Fruit fly (Drosophila melanogaster) whole organism, embryonic: ENCODE data around the gene osp.

Experiments used
- Abd-B ChIP-seq: fragments of 200-800 bp; sonication (Bioruptor generic); optimal IDR thresholded peaks from 2 replicates; lab custom pipeline; 2018; ENCODE audit warnings: missing biosample characterization, mild to moderate bottlenecking, missing genetic modification characterization, moderate library complexity
- CG10267 ChIP-seq: fragments of 200-800 bp; sonication (Bioruptor generic); optimal IDR thresholded peaks from 2 replicates; lab custom pipeline; 2018; ENCODE audit warnings: missing biosample characterization, mild to moderate bottlenecking, missing genetic modification characterization, moderate library complexity
- CG10462 ChIP-seq: fragments of 200-800 bp; sonication (Bioruptor generic); optimal IDR thresholded peaks from 2 replicates; lab custom pipeline; 2016; ENCODE audit warnings: missing biosample characterization, missing genetic modification characterization
- CG10543 ChIP-seq: fragments of 200-800 bp; sonication (Bioruptor generic); optimal IDR thresholded peaks from 3 replicates; lab custom pipeline; 2017; ENCODE audit warnings: missing biosample characterization, mild to moderate bottlenecking, missing genetic modification characterization, moderate library complexity
- CG12104 ChIP-seq: fragments of 200-800 bp; sonication (Bioruptor generic); optimal IDR thresholded peaks from 3 replicates; lab custom pipeline; 2016; ENCODE audit warnings: missing biosample characterization, missing genetic modification characterization
- CG12391 ChIP-seq: fragments of 200-800 bp; sonication (Bioruptor generic); optimal IDR thresholded peaks from 3 replicates; lab custom pipeline; 2018; ENCODE audit warnings: missing biosample characterization, mild to moderate bottlenecking, missing genetic modification characterization, moderate library complexity
- CG12744 ChIP-seq: fragments of 200-800 bp; sonication (Bioruptor generic); optimal IDR thresholded peaks from 2 replicates; lab custom pipeline; 2016; ENCODE audit warnings: missing biosample characterization, missing genetic modification characterization
- CG13287 ChIP-seq: fragments of 200-800 bp; sonication (Bioruptor generic); IDR thresholded peaks from 2 replicates; pipeline ENCODE4 v1.3.6; 2022; ENCODE audit warnings: missing biosample characterization, missing genetic modification characterization; ENCODE audit not compliant: partially characterized antibody
- CG13894 ChIP-seq: fragments of 200-800 bp; sonication (Bioruptor generic); optimal IDR thresholded peaks from 3 replicates; lab custom pipeline; 2018; ENCODE audit warnings: missing biosample characterization, mild to moderate bottlenecking, missing genetic modification characterization, moderate library complexity
- CG14667 ChIP-seq: fragments of 200-800 bp; sonication (Bioruptor generic); IDR thresholded peaks from 2 replicates; pipeline ENCODE4 v1.3.6; 2022; ENCODE audit warnings: missing biosample characterization, missing genetic modification characterization
- CG14710 ChIP-seq: fragments of 200-800 bp; sonication (Bioruptor generic); optimal IDR thresholded peaks from 3 replicates; lab custom pipeline; 2019; ENCODE audit warnings: missing biosample characterization, mild to moderate bottlenecking, missing genetic modification characterization, moderate library complexity
- CG15696 ChIP-seq: fragments of 200-800 bp; sonication (Bioruptor generic); optimal IDR thresholded peaks from 2 replicates; lab custom pipeline; 2019; ENCODE audit warnings: missing biosample characterization, mild to moderate bottlenecking, missing genetic modification characterization, moderate library complexity
- CG16863 ChIP-seq: fragments of 200-800 bp; sonication (Bioruptor generic); optimal IDR thresholded peaks from 3 replicates; lab custom pipeline; 2016; ENCODE audit warnings: missing biosample characterization, missing genetic modification characterization
- CG17359 ChIP-seq: fragments of 200-800 bp; sonication (Bioruptor generic); optimal IDR thresholded peaks from 3 replicates; lab custom pipeline; 2018; ENCODE audit warnings: missing biosample characterization, mild to moderate bottlenecking, missing genetic modification characterization, moderate library complexity
- CG17361 ChIP-seq: fragments of 200-800 bp; sonication (Bioruptor generic); IDR thresholded peaks from 3 replicates; pipeline ENCODE4 v1.3.6; 2022; ENCODE audit warnings: missing biosample characterization, missing genetic modification characterization
- CG34422 ChIP-seq: fragments of 200-800 bp; sonication (Bioruptor generic); IDR thresholded peaks from 3 replicates; pipeline ENCODE4 v1.3.6; 2022; ENCODE audit warnings: missing biosample characterization, missing genetic modification characterization
- CG42726 ChIP-seq: fragments of 200-800 bp; sonication (Bioruptor generic); IDR thresholded peaks from 2 replicates; pipeline ENCODE4 v1.3.6; 2022; ENCODE audit warnings: missing biosample characterization, missing genetic modification characterization; ENCODE audit not compliant: partially characterized antibody
- CG4424 ChIP-seq: fragments of 200-800 bp; sonication (Bioruptor generic); optimal IDR thresholded peaks from 3 replicates; lab custom pipeline; 2016; ENCODE audit warnings: missing biosample characterization, missing genetic modification characterization
- CG5245 ChIP-seq: fragments of 200-800 bp; sonication (Bioruptor generic); optimal IDR thresholded peaks from 3 replicates; lab custom pipeline; 2016; ENCODE audit warnings: missing biosample characterization, missing genetic modification characterization
- CG6175 ChIP-seq: fragments of 200-800 bp; sonication (Bioruptor generic); IDR thresholded peaks from 3 replicates; pipeline ENCODE4 v1.3.6; 2022; ENCODE audit warnings: missing biosample characterization, missing genetic modification characterization
- CG7271 ChIP-seq: fragments of 200-800 bp; sonication (Bioruptor generic); optimal IDR thresholded peaks from 2 replicates; lab custom pipeline; 2018; ENCODE audit warnings: missing biosample characterization, mild to moderate bottlenecking, missing genetic modification characterization, moderate library complexity
- CG7556 ChIP-seq: fragments of 200-800 bp; sonication (Bioruptor generic); optimal IDR thresholded peaks from 2 replicates; lab custom pipeline; 2017; ENCODE audit warnings: missing biosample characterization, mild to moderate bottlenecking, missing genetic modification characterization
- CHES-1-like ChIP-seq: fragments of 200-800 bp; sonication (Bioruptor generic); optimal IDR thresholded peaks from 2 replicates; lab custom pipeline; 2016; ENCODE audit warnings: missing biosample characterization, missing genetic modification characterization
- Chrac-16 ChIP-seq: fragments of 200-800 bp; sonication (Bioruptor generic); optimal IDR thresholded peaks from 3 replicates; lab custom pipeline; 2016; ENCODE audit warnings: missing biosample characterization, missing genetic modification characterization
- D19B ChIP-seq: fragments of 200-800 bp; sonication (Bioruptor generic); optimal IDR thresholded peaks from 2 replicates; lab custom pipeline; 2017; ENCODE audit warnings: missing biosample characterization, mild to moderate bottlenecking, missing genetic modification characterization
- ERR ChIP-seq: fragments of 200-800 bp; sonication (Bioruptor generic); optimal IDR thresholded peaks from 2 replicates; lab custom pipeline; 2016; ENCODE audit warnings: missing biosample characterization, missing genetic modification characterization
- Hey ChIP-seq: fragments of 200-800 bp; sonication (Bioruptor generic); optimal IDR thresholded peaks from 3 replicates; lab custom pipeline; 2018; ENCODE audit warnings: missing biosample characterization, mild to moderate bottlenecking, missing genetic modification characterization
- Hmr ChIP-seq: fragments of 200-800 bp; sonication (Bioruptor generic); optimal IDR thresholded peaks from 3 replicates; lab custom pipeline; 2017; ENCODE audit warnings: mild to moderate bottlenecking, missing biosample characterization, missing genetic modification reagents, missing genetic modification characterization
- Jarid2 ChIP-seq: fragments of 200-800 bp; sonication (Bioruptor generic); optimal IDR thresholded peaks from 3 replicates; lab custom pipeline; 2017; ENCODE audit warnings: mild to moderate bottlenecking, missing biosample characterization, missing genetic modification reagents, missing genetic modification characterization
- Nf-YB ChIP-seq: fragments of 200-800 bp; sonication (Bioruptor generic); optimal IDR thresholded peaks from 3 replicates; lab custom pipeline; 2019; ENCODE audit warnings: missing biosample characterization, mild to moderate bottlenecking, missing genetic modification characterization, moderate library complexity
- NfI ChIP-seq: fragments of 200-800 bp; sonication (Bioruptor generic); optimal IDR thresholded peaks from 3 replicates; lab custom pipeline; 2018; ENCODE audit warnings: missing biosample characterization, mild to moderate bottlenecking, missing genetic modification characterization, moderate library complexity
- Side ChIP-seq: fragments of 200-800 bp; sonication (Bioruptor generic); optimal IDR thresholded peaks from 2 replicates; lab custom pipeline; 2016; ENCODE audit warnings: missing biosample characterization, missing genetic modification characterization
- Sry-β ChIP-seq: fragments of 200-800 bp; sonication (Bioruptor generic); optimal IDR thresholded peaks from 2 replicates; lab custom pipeline; 2018; ENCODE audit warnings: missing biosample characterization, mild to moderate bottlenecking, missing genetic modification characterization, moderate library complexity
- Xrp1 ChIP-seq: fragments of 200-800 bp; sonication (Bioruptor generic); IDR thresholded peaks from 2 replicates; pipeline ENCODE4 v1.3.6; 2022; ENCODE audit warnings: missing biosample characterization, missing genetic modification characterization
- crp ChIP-seq, 2 experiments: fragments of 200-800 bp; sonication (Bioruptor generic); optimal IDR thresholded peaks; 2 replicates in 1 of 2; 3 replicates in 1 of 2; lab custom pipeline; 2017; ENCODE audit warnings: missing biosample characterization in 2 of 2, missing genetic modification characterization in 2 of 2, mild to moderate bottlenecking in 1 of 2, moderate library complexity in 1 of 2
- cwo ChIP-seq: fragments of 200-800 bp; sonication (Bioruptor generic); optimal IDR thresholded peaks from 3 replicates; lab custom pipeline; 2017; ENCODE audit warnings: missing biosample characterization, missing genetic modification characterization, mild to moderate bottlenecking, moderate library complexity, missing genetic modification reagents
- gce ChIP-seq: fragments of 200-800 bp; sonication (Bioruptor generic); IDR thresholded peaks from 3 replicates; pipeline ENCODE4 v1.3.6; 2022; ENCODE audit warnings: missing biosample characterization, missing genetic modification characterization
- gfzf ChIP-seq: fragments of 200-800 bp; sonication (Bioruptor generic); optimal IDR thresholded peaks from 2 replicates; lab custom pipeline; 2016; ENCODE audit warnings: missing biosample characterization, mild to moderate bottlenecking, missing genetic modification characterization, moderate library complexity
- gro ChIP-seq: fragments of 200-800 bp; sonication (Bioruptor generic); optimal IDR thresholded peaks from 2 replicates; lab custom pipeline; 2016; ENCODE audit warnings: missing biosample characterization, missing genetic modification characterization
- gt ChIP-seq: fragments of 200-800 bp; sonication (Bioruptor generic); IDR thresholded peaks from 2 replicates; pipeline ENCODE4 v1.3.6; 2022; ENCODE audit warnings: missing biosample characterization, missing genetic modification characterization
- hkb ChIP-seq, 2 experiments: fragments of 200-800 bp in 1 of 2; fragments of >200 bp in 1 of 2; sonication (Bioruptor generic) in 1 of 2; IDR thresholded peaks in 1 of 2; optimal IDR thresholded peaks in 1 of 2; 2 replicates each; pipeline versions ENCODE4 v1.3.6 to Lab custom; 2017 to 2022; ENCODE audit warnings: missing biosample characterization in 1 of 2, missing genetic modification characterization in 1 of 2
- insv ChIP-seq, 2 experiments: fragments of 200-800 bp; sonication (Bioruptor generic); optimal IDR thresholded peaks; 3 replicates each; lab custom pipeline; 2016 to 2018; ENCODE audit warnings: missing biosample characterization in 2 of 2, missing genetic modification characterization in 2 of 2
- knrl ChIP-seq: fragments of 200-800 bp; sonication (Bioruptor generic); IDR thresholded peaks from 3 replicates; pipeline ENCODE4 v1.3.6; 2022; ENCODE audit warnings: missing biosample characterization, missing genetic modification characterization; ENCODE audit not compliant: partially characterized antibody
- lmd ChIP-seq: fragments of 200-800 bp; sonication (Bioruptor generic); IDR thresholded peaks from 2 replicates; pipeline ENCODE4 v1.3.6; 2022; ENCODE audit warnings: missing biosample characterization, missing genetic modification characterization
- mirr ChIP-seq: fragments of 200-800 bp; sonication (Bioruptor generic); optimal IDR thresholded peaks from 3 replicates; lab custom pipeline; 2018; ENCODE audit warnings: missing biosample characterization, mild to moderate bottlenecking, missing genetic modification characterization
- nerfin-2 ChIP-seq: fragments of 200-800 bp; sonication (Bioruptor generic); IDR thresholded peaks from 2 replicates; pipeline ENCODE4 v1.3.6; 2022; ENCODE audit warnings: missing biosample characterization, missing genetic modification characterization; ENCODE audit not compliant: partially characterized antibody
- phol ChIP-seq: fragments of 200-800 bp; sonication (Bioruptor generic); optimal IDR thresholded peaks from 3 replicates; lab custom pipeline; 2018; ENCODE audit warnings: missing biosample characterization, mild to moderate bottlenecking, missing genetic modification characterization, moderate library complexity
- rib ChIP-seq: fragments of 200-800 bp; sonication (Bioruptor generic); IDR thresholded peaks from 2 replicates; pipeline ENCODE4 v1.3.6; 2022; ENCODE audit warnings: missing biosample characterization, missing genetic modification characterization
- sna ChIP-seq: fragments of 200-800 bp; sonication (Bioruptor generic); IDR thresholded peaks from 2 replicates; pipeline ENCODE4 v1.3.6; 2022; ENCODE audit warnings: missing biosample characterization, missing genetic modification characterization; ENCODE audit not compliant: partially characterized antibody
- tio ChIP-seq: fragments of 200-800 bp; sonication (Bioruptor generic); optimal IDR thresholded peaks from 2 replicates; lab custom pipeline; 2017; ENCODE audit warnings: missing biosample characterization, missing genetic modification characterization, inconsistent platforms

The osp gene

DNA sequence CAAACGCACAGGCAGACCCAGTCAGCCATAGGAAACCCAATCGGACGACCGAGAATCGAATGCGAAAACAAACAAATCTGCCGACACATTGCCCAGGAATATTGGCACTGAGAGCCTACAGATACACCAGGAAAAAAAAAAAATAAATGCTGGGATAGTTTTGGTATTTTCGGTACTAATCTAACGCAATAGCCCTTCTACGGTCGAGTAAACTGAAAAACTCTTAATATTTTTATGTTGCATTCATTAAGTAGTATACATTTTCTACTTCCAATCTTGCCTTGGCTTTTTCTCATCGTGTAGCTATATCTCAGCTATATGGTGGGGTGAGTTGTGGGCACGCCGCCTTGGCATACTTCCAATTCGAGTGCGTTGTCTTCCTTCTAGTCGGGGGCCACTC, 69.5 kb downstream of the osp start (continued):
- TF ChIP-seq Hey (tag; lab: Kevin White, UChicago) (no peak), Chrac-16 (GFP tag; lab: Kevin White, UChicago) (peak; percentile 26), knrl (GFP tag; lab: Robert Waterston, UW) (no peak), CG10267 (tag; lab: Kevin White, UChicago) (no peak), insv (GFP tag; optimal IDR thresholded peaks at IDR 0.05; lab: Kevin White, UChicago) (no peak), CG10462 (GFP tag; lab: Kevin White, UChicago) (no peak), Hmr (GFP tag; lab: Kevin White, UChicago) (no peak), ERR (GFP tag; lab: Kevin White, UChicago) (no peak), gt (no peak), CG34422 (GFP tag; lab: Robert Waterston, UW) (no peak), CG4424 (GFP tag; lab: Kevin White, UChicago) (no peak), cwo (GFP tag; lab: Kevin White, UChicago) (peak; percentile 6), CG6175 (GFP tag; lab: Robert Waterston, UW) (no peak), mirr (GFP tag; lab: Kevin White, UChicago) (no peak), CHES-1-like (no peak), sna (GFP tag; lab: Robert Waterston, UW) (no peak), Nf-YB (GFP tag; lab: Kevin White, UChicago) (no peak), crp (GFP tag; optimal IDR thresholded peaks at IDR 0.05; lab: Kevin White, UChicago) (no peak), hkb (optimal IDR thresholded peaks at IDR 0.05; lab: Kevin White, UChicago) (no peak), hkb (GFP tag; IDR thresholded peaks at IDR 0.05; lab: Robert Waterston, UW) (peak; percentile 43), CG10543 (GFP tag; lab: Kevin White, UChicago) (no peak), CG12104 (GFP tag; lab: Kevin White, UChicago) (peak; percentile 5), nerfin-2 (no peak), CG17359 (peak; percentile 27), CG12391 (tag; lab: Kevin White, UChicago) (no peak), Abd-B (GFP tag; lab: Kevin White, UChicago) (no peak), NfI (GFP tag; lab: Kevin White, UChicago) (peak; percentile 26), CG15696 (no peak), phol (tag; lab: Kevin White, UChicago) (no peak), tio (GFP tag; lab: Kevin White, UChicago) (peak; percentile 26), CG7271 (tag; lab: Kevin White, UChicago) (no peak), gfzf (no peak), rib (no peak), Side (GFP tag; lab: Kevin White, UChicago) (no peak), CG14710 (tag; lab: Kevin White, UChicago) (no peak), gro (no peak), CG16863 (GFP tag; lab: Kevin White, UChicago) (no peak), gce (no peak), D19B (GFP tag; lab: Kevin White, UChicago) (no peak), CG17361 (GFP tag; lab: Robert Waterston, UW) (no peak), lmd (GFP tag; lab: Robert Waterston, UW) (peak; percentile 53), CG14667 (GFP tag; lab: Robert Waterston, UW) (peak; percentile 33; the same call in 1 of the 2 replicates), Xrp1 (no peak; the same call in 1 of the 2 replicates), CG13287 (GFP tag; lab: Robert Waterston, UW) (no peak), CG12744 (GFP tag; lab: Kevin White, UChicago) (no peak), CG42726 (GFP tag; lab: Robert Waterston, UW) (no peak), CG5245 (GFP tag; lab: Kevin White, UChicago) (no peak), Jarid2 (GFP tag; lab: Kevin White, UChicago) (no peak), CG13894 (no peak), CG7556 (GFP tag; lab: Kevin White, UChicago) (no peak), Sry-β (GFP tag; lab: Kevin White, UChicago) (no peak)
